Fruit fly (Drosophila melanogaster) whole organism, adult: ENCODE results near the gene Rad17.

Experiments
- CG11617 ChIP-seq: fragments of 200-800 bp; sonication (Bioruptor generic); optimal IDR thresholded peaks from 2 replicates; lab custom pipeline; 2017; ENCODE audit warnings: mild to moderate bottlenecking, missing biosample characterization, missing genetic modification reagents, missing genetic modification characterization
- CG12768 ChIP-seq: fragments of 200-800 bp; sonication (Bioruptor generic); optimal IDR thresholded peaks from 2 replicates; lab custom pipeline; 2017; ENCODE audit warnings: missing biosample characterization, missing genetic modification characterization, mild to moderate bottlenecking, moderate library complexity, missing genetic modification reagents
- CG14711 ChIP-seq: fragments of 200-800 bp; sonication (Bioruptor generic); optimal IDR thresholded peaks from 2 replicates; lab custom pipeline; 2018; ENCODE audit warnings: missing biosample characterization, mild to moderate bottlenecking, missing genetic modification characterization, moderate library complexity
- CG1620 ChIP-seq: fragments of 200-800 bp; sonication (Bioruptor generic); optimal IDR thresholded peaks from 2 replicates; lab custom pipeline; 2016; ENCODE audit warnings: missing biosample characterization, missing genetic modification characterization
- CG33017 ChIP-seq: fragments of 200-800 bp; sonication (Bioruptor generic); optimal IDR thresholded peaks from 2 replicates; lab custom pipeline; 2018; ENCODE audit warnings: missing biosample characterization, mild to moderate bottlenecking, missing genetic modification characterization, moderate library complexity
- CG5204 ChIP-seq: fragments of 200-800 bp; sonication (Bioruptor generic); optimal IDR thresholded peaks from 2 replicates; lab custom pipeline; 2016; ENCODE audit warnings: missing biosample characterization, missing genetic modification characterization
- CG7045 ChIP-seq: fragments of 200-800 bp; sonication (Bioruptor generic); optimal IDR thresholded peaks from 2 replicates; lab custom pipeline; 2017; ENCODE audit warnings: missing biosample characterization, mild to moderate bottlenecking, missing genetic modification characterization
- CG7101 ChIP-seq: fragments of 200-800 bp; sonication (Bioruptor generic); optimal IDR thresholded peaks from 2 replicates; lab custom pipeline; 2018; ENCODE audit warnings: missing biosample characterization, mild to moderate bottlenecking, missing genetic modification characterization, moderate library complexity
- Clk ChIP-seq: fragments of 200-800 bp; sonication (Bioruptor generic); optimal IDR thresholded peaks from 2 replicates; lab custom pipeline; 2017; ENCODE audit warnings: missing biosample characterization, missing genetic modification characterization
- Crg-1 ChIP-seq: fragments of 200-800 bp; sonication (Bioruptor generic); optimal IDR thresholded peaks from 2 replicates; lab custom pipeline; 2016; ENCODE audit warnings: missing biosample characterization, missing genetic modification characterization
- Hr96 ChIP-seq: fragments of 200-800 bp; sonication (Bioruptor generic); optimal IDR thresholded peaks from 2 replicates; lab custom pipeline; 2016; ENCODE audit warnings: missing biosample characterization, missing genetic modification characterization
- Mnt ChIP-seq: fragments of 200-800 bp; sonication (Bioruptor generic); optimal IDR thresholded peaks from 2 replicates; lab custom pipeline; 2016; ENCODE audit warnings: missing biosample characterization, mild to moderate bottlenecking, missing genetic modification characterization
- bab1 ChIP-seq: fragments of 200-800 bp; sonication (Bioruptor generic); optimal IDR thresholded peaks from 3 replicates; lab custom pipeline; 2019; ENCODE audit warnings: missing biosample characterization, mild to moderate bottlenecking, missing genetic modification characterization, moderate library complexity
- cic ChIP-seq: fragments of 200-800 bp; sonication (Bioruptor generic); optimal IDR thresholded peaks from 2 replicates; lab custom pipeline; 2017; ENCODE audit warnings: missing biosample characterization, mild to moderate bottlenecking, missing genetic modification characterization, moderate library complexity
- cnc ChIP-seq, 2 experiments: fragments of >200 bp; optimal IDR thresholded peaks; 2 replicates each; lab custom pipeline; 2017
- kay ChIP-seq: fragments of 200-800 bp; sonication (Bioruptor generic); peaks from one replicate; lab custom pipeline; 2016; ENCODE audit warnings: missing biosample characterization, missing genetic modification characterization, borderline replicate concordance
- ovo ChIP-seq: fragments of 200-800 bp; sonication (Bioruptor generic); optimal IDR thresholded peaks from 2 replicates; lab custom pipeline; 2016; ENCODE audit warnings: missing biosample characterization, missing genetic modification characterization
- pad ChIP-seq: fragments of 200-800 bp; sonication (Bioruptor generic); optimal IDR thresholded peaks from 3 replicates; lab custom pipeline; 2017; ENCODE audit warnings: missing biosample characterization, missing genetic modification characterization, mild to moderate bottlenecking, moderate library complexity, missing genetic modification reagents
- tj ChIP-seq: fragments of 200-800 bp; sonication (Bioruptor generic); optimal IDR thresholded peaks from 3 replicates; lab custom pipeline; 2017; ENCODE audit warnings: missing biosample characterization, mild to moderate bottlenecking, missing genetic modification characterization, moderate library complexity
- toe ChIP-seq: fragments of 200-800 bp; sonication (Bioruptor generic); optimal IDR thresholded peaks from 2 replicates; lab custom pipeline; 2016; ENCODE audit warnings: missing biosample characterization, missing genetic modification characterization

Rad17 gene

dm6 chr3R:14651076-14651662 is 11.8 kb downstream of the Rad17 start:
- TF ChIP-seq CG11617, result no peak
- no peak for TF ChIP-seq Crg-1 (GFP tag; lab: Kevin White, UChicago)
- no peak for TF ChIP-seq CG14711 (tag; lab: Kevin White, UChicago)
- TF ChIP-seq Mnt, result no peak
- no peak for TF ChIP-seq cic (GFP tag; lab: Kevin White, UChicago)
- no peak for TF ChIP-seq CG7045 (GFP tag; lab: Kevin White, UChicago)
- TF ChIP-seq CG12768 (GFP tag; lab: Kevin White, UChicago), result no peak
- TF ChIP-seq ovo (GFP tag; lab: Kevin White, UChicago), result no peak
- no peak for TF ChIP-seq CG5204
- no peak for TF ChIP-seq kay (GFP tag; lab: Kevin White, UChicago)
- no peak for TF ChIP-seq toe (GFP tag; lab: Kevin White, UChicago)
- TF ChIP-seq bab1, result no peak
- TF ChIP-seq tj (GFP tag; lab: Kevin White, UChicago), result no peak
- no peak for TF ChIP-seq Hr96 (GFP tag; lab: Kevin White, UChicago)

- TF ChIP-seq kay (GFP tag; lab: Kevin White, UChicago) (no peak), pad (GFP tag; lab: Kevin White, UChicago) (peak; percentile 78)
Observed at dm6 chr3R:14650367-14650766, 12.6 kb downstream of the Rad17 start.

dm6 chr3R:14649307-14650239 is 13.4 kb downstream of the Rad17 start:
- TF ChIP-seq CG11617, result peak; percentile 93
- TF ChIP-seq cnc (optimal IDR thresholded peaks at IDR 0.05; lab: Kevin White, UChicago), result peak in 1 of 2 experiments; percentile 5
- peak; percentile 96 for TF ChIP-seq cic (GFP tag; lab: Kevin White, UChicago)
- TF ChIP-seq pad (GFP tag; lab: Kevin White, UChicago), result peak; percentile 30
- peak; percentile 81 for TF ChIP-seq CG12768 (GFP tag; lab: Kevin White, UChicago)
- TF ChIP-seq toe (GFP tag; lab: Kevin White, UChicago), result no peak
- peak; percentile 84 for TF ChIP-seq CG14711 (tag; lab: Kevin White, UChicago)
- peak; percentile 98 for TF ChIP-seq kay (GFP tag; lab: Kevin White, UChicago)
- peak; percentile 58 for TF ChIP-seq ovo (GFP tag; lab: Kevin White, UChicago)
- peak; percentile 84 for TF ChIP-seq CG7045 (GFP tag; lab: Kevin White, UChicago)
- TF ChIP-seq tj (GFP tag; lab: Kevin White, UChicago), result peak; percentile 100
- peak; percentile 36 for TF ChIP-seq CG1620
- TF ChIP-seq Clk (GFP tag; lab: Kevin White, UChicago), result peak; percentile 18
- no peak for TF ChIP-seq CG5204
- peak; percentile 60 for TF ChIP-seq Hr96 (GFP tag; lab: Kevin White, UChicago)
- peak; percentile 83 for TF ChIP-seq Mnt
- peak; percentile 88 for TF ChIP-seq bab1
- TF ChIP-seq CG7101 (tag; lab: Kevin White, UChicago), result peak; percentile 90
- TF ChIP-seq CG33017, result peak; percentile 91
- peak; percentile 21 for TF ChIP-seq Crg-1 (GFP tag; lab: Kevin White, UChicago)

DNA sequence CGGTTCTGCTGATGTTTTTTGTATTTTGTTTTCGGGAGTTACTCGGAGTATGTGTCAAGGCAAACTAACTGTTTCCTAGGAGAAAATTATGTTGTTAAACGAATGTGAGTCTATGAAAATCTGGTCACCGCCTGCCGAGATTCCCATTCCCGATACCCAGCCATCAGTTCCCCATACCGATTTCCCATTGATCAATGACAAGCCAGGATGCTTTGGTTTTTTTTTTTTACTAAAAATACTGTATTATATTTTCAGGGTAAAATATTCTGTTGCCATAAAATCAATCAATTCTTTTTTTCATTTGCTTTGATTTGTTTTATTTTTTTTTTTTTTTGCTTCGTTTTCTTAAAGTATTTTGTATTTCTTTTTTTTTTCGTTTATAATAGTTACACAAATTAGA is 20.5 kb downstream of the Rad17 start, which contains the start of gene CG7886:
TSS of gene CG7886 (minus strand) at position 101 of the 400 bp plus-strand sequence.
- TF ChIP-seq Crg-1 (GFP tag; lab: Kevin White, UChicago), result no peak
- no peak for TF ChIP-seq tj (GFP tag; lab: Kevin White, UChicago)
- no peak for TF ChIP-seq Clk (GFP tag; lab: Kevin White, UChicago)
- no peak for TF ChIP-seq pad (GFP tag; lab: Kevin White, UChicago)
- no peak for TF ChIP-seq cnc (optimal IDR thresholded peaks at IDR 0.05; lab: Kevin White, UChicago)
- TF ChIP-seq CG1620, result no peak
- no peak for TF ChIP-seq kay (GFP tag; lab: Kevin White, UChicago)
- no peak for TF ChIP-seq toe (GFP tag; lab: Kevin White, UChicago)
- TF ChIP-seq CG12768 (GFP tag; lab: Kevin White, UChicago), result no peak
- TF ChIP-seq Hr96 (GFP tag; lab: Kevin White, UChicago), result no peak
- TF ChIP-seq CG14711 (tag; lab: Kevin White, UChicago), result no peak

DNA sequence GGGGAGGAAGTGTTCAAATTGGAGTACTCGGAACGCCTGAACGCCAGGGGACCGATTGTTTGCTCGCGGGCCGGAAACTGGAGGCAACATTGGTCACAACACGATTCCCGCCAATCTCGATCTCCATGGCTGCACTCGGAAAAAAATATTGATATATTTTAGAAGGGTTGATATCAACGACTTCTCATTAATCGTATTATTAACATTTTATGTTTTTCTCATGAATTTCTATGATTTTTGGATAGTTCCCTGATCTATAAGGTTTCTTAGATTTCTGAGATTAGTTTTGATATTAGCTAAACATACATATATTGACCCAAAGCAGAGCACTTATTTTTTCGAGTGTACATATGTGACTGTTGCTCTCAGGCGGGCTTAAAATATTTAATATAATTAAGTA is 31.1 kb downstream of the Rad17 start:
- TF ChIP-seq pad (GFP tag; lab: Kevin White, UChicago), result no peak
- no peak for TF ChIP-seq cic (GFP tag; lab: Kevin White, UChicago)
- no peak for TF ChIP-seq CG12768 (GFP tag; lab: Kevin White, UChicago)

- TF ChIP-seq Crg-1 (GFP tag; lab: Kevin White, UChicago), result no peak
- no peak for TF ChIP-seq kay (GFP tag; lab: Kevin White, UChicago)
- no peak for TF ChIP-seq Mnt
- no peak for TF ChIP-seq CG5204
- TF ChIP-seq cic (GFP tag; lab: Kevin White, UChicago), result no peak
- TF ChIP-seq CG7045 (GFP tag; lab: Kevin White, UChicago), result no peak
- no peak for TF ChIP-seq Clk (GFP tag; lab: Kevin White, UChicago)
- no peak for TF ChIP-seq CG1620
- TF ChIP-seq ovo (GFP tag; lab: Kevin White, UChicago), result no peak
- TF ChIP-seq Hr96 (GFP tag; lab: Kevin White, UChicago), result no peak
- TF ChIP-seq tj (GFP tag; lab: Kevin White, UChicago), result peak; percentile 35
- no peak for TF ChIP-seq bab1
- TF ChIP-seq CG11617, result no peak
- TF ChIP-seq CG14711 (tag; lab: Kevin White, UChicago), result peak; percentile 80
- TF ChIP-seq CG7101 (tag; lab: Kevin White, UChicago), result no peak
- no peak for TF ChIP-seq CG12768 (GFP tag; lab: Kevin White, UChicago)
- no peak for TF ChIP-seq pad (GFP tag; lab: Kevin White, UChicago)
Observed at dm6 chr3R:14630119-14630623, 32.8 kb downstream of the Rad17 start, which contains the start of gene Cad88C. Gene Cad88C, plus strand, starts transcription at chr3R:14630478.
